Fruit fly (Drosophila melanogaster): Measurements from ENCODE around the gene CG42671.

CG42671 gene

dm6 chr3L:11214406-11215243 is at the start of gene CG42671:
Gene CG42671 (plus strand): TSS chr3L:11214505.
- no peak for TF ChIP-seq insv (optimal IDR thresholded peaks at IDR 0.05)
- TF ChIP-seq psq (optimal IDR thresholded peaks at IDR 0.05): no peak
- no peak for TF ChIP-seq h (optimal IDR thresholded peaks at IDR 0.05)
- TF ChIP-seq Myc (optimal IDR thresholded peaks at IDR 0.05): no peak
- no peak for TF ChIP-seq ttk (optimal IDR thresholded peaks at IDR 0.05)
- TF ChIP-seq Sin3A (optimal IDR thresholded peaks at IDR 0.05): no peak

dm6 chr3L:11164899-11165298 is 49.4 kb upstream of the CG42671 start, which contains the start of gene Alg10:
Gene Alg10 (plus strand): TSS chr3L:11164971.
- TF ChIP-seq insv (optimal IDR thresholded peaks at IDR 0.05): no peak
- no peak for TF ChIP-seq Myc (optimal IDR thresholded peaks at IDR 0.05)
- TF ChIP-seq Sin3A (optimal IDR thresholded peaks at IDR 0.05): no peak
- no peak for TF ChIP-seq ttk (optimal IDR thresholded peaks at IDR 0.05)
- no peak for TF ChIP-seq h (optimal IDR thresholded peaks at IDR 0.05)
- no peak for TF ChIP-seq psq (optimal IDR thresholded peaks at IDR 0.05)

- no peak for TF ChIP-seq Myc (optimal IDR thresholded peaks at IDR 0.05)
- no peak for TF ChIP-seq insv (optimal IDR thresholded peaks at IDR 0.05)
- no peak for TF ChIP-seq psq (optimal IDR thresholded peaks at IDR 0.05)
- TF ChIP-seq ttk (optimal IDR thresholded peaks at IDR 0.05): no peak
- no peak for TF ChIP-seq Sin3A (optimal IDR thresholded peaks at IDR 0.05)
- TF ChIP-seq h (optimal IDR thresholded peaks at IDR 0.05): no peak
These were observed 44.8 kb upstream of the CG42671 start, which contains the start of the genes wls and Adck5 for dm6 chr3L:11169299-11170181. Gene wls (minus strand): TSS chr3L:11169625. Gene Adck5 (plus strand): TSS chr3L:11169817.

- TF ChIP-seq psq (optimal IDR thresholded peaks at IDR 0.05): no peak
These were observed 41.2 kb upstream of the CG42671 start, which contains the start of gene CG14142 for dm6 chr3L:11173049-11173564. Gene CG14142 (plus strand): TSS chr3L:11173514.

- TF ChIP-seq ttk (optimal IDR thresholded peaks at IDR 0.05) (no peak), Myc (optimal IDR thresholded peaks at IDR 0.05) (no peak), Sin3A (optimal IDR thresholded peaks at IDR 0.05) (no peak), h (optimal IDR thresholded peaks at IDR 0.05) (no peak), insv (optimal IDR thresholded peaks at IDR 0.05) (no peak), psq (optimal IDR thresholded peaks at IDR 0.05) (no peak)
These were observed 31.3 kb upstream of the CG42671 start for dm6 chr3L:11182994-11183393.

dm6 chr3L:11183965-11184364 is 30.3 kb upstream of the CG42671 start:
- TF ChIP-seq psq (optimal IDR thresholded peaks at IDR 0.05): no peak
- no peak for TF ChIP-seq Sin3A (optimal IDR thresholded peaks at IDR 0.05)
- TF ChIP-seq insv (optimal IDR thresholded peaks at IDR 0.05): no peak

- no peak for TF ChIP-seq ttk (optimal IDR thresholded peaks at IDR 0.05)
- TF ChIP-seq h (optimal IDR thresholded peaks at IDR 0.05): no peak
- TF ChIP-seq Myc (optimal IDR thresholded peaks at IDR 0.05): no peak
- TF ChIP-seq Sin3A (optimal IDR thresholded peaks at IDR 0.05): no peak
- no peak for TF ChIP-seq psq (optimal IDR thresholded peaks at IDR 0.05)
- no peak for TF ChIP-seq insv (optimal IDR thresholded peaks at IDR 0.05)
These were observed 27.5 kb upstream of the CG42671 start for dm6 chr3L:11186768-11187167.

dm6 chr3L:11190022-11190421 is 24.3 kb upstream of the CG42671 start:
- TF ChIP-seq insv (optimal IDR thresholded peaks at IDR 0.05) (no peak), Sin3A (optimal IDR thresholded peaks at IDR 0.05) (no peak), h (optimal IDR thresholded peaks at IDR 0.05) (no peak), Myc (optimal IDR thresholded peaks at IDR 0.05) (no peak), ttk (optimal IDR thresholded peaks at IDR 0.05) (no peak), psq (optimal IDR thresholded peaks at IDR 0.05) (no peak)

- no peak for TF ChIP-seq Sin3A (optimal IDR thresholded peaks at IDR 0.05)
- no peak for TF ChIP-seq psq (optimal IDR thresholded peaks at IDR 0.05)
- TF ChIP-seq insv (optimal IDR thresholded peaks at IDR 0.05): no peak
- no peak for TF ChIP-seq h (optimal IDR thresholded peaks at IDR 0.05)
- no peak for TF ChIP-seq Myc (optimal IDR thresholded peaks at IDR 0.05)
- no peak for TF ChIP-seq ttk (optimal IDR thresholded peaks at IDR 0.05)
These were observed 19.0 kb upstream of the CG42671 start for dm6 chr3L:11195275-11195674.

- no peak for TF ChIP-seq ttk (optimal IDR thresholded peaks at IDR 0.05)
- no peak for TF ChIP-seq psq (optimal IDR thresholded peaks at IDR 0.05)
- no peak for TF ChIP-seq h (optimal IDR thresholded peaks at IDR 0.05)
- TF ChIP-seq Myc (optimal IDR thresholded peaks at IDR 0.05): no peak
- no peak for TF ChIP-seq Sin3A (optimal IDR thresholded peaks at IDR 0.05)
- no peak for TF ChIP-seq insv (optimal IDR thresholded peaks at IDR 0.05)
These were observed 17.4 kb upstream of the CG42671 start for dm6 chr3L:11196860-11197259.

dm6 chr3L:11197291-11198021 is 16.8 kb upstream of the CG42671 start, which contains the start of gene GlcAT-P:
Gene GlcAT-P (minus strand): TSS chr3L:11197536.
- TF ChIP-seq Sin3A (optimal IDR thresholded peaks at IDR 0.05): no peak
- no peak for TF ChIP-seq psq (optimal IDR thresholded peaks at IDR 0.05)
- no peak for TF ChIP-seq Myc (optimal IDR thresholded peaks at IDR 0.05)
- no peak for TF ChIP-seq insv (optimal IDR thresholded peaks at IDR 0.05)
- TF ChIP-seq ttk (optimal IDR thresholded peaks at IDR 0.05): no peak
- no peak for TF ChIP-seq h (optimal IDR thresholded peaks at IDR 0.05)
